Worm (Caenorhabditis elegans) whole organism, late embryonic: ENCODE data around the gene C56G2.9.

Experiments
- ama-1 ChIP-seq: fragments of 150-350 bp; optimal IDR thresholded peaks from 2 replicates; lab custom pipeline; 2014
- ceh-30 ChIP-seq: fragments of 150-350 bp; optimal IDR thresholded peaks from 2 replicates; lab custom pipeline; 2014; ENCODE audit warnings: missing biosample characterization, missing genetic modification characterization
- ceh-34 ChIP-seq: sonication (generic microtip); optimal IDR thresholded peaks from 2 replicates; lab custom pipeline; 2016; ENCODE audit warnings: mild to moderate bottlenecking, missing genetic modification characterization, missing compliant biosample characterization
- elt-2 ChIP-seq: sonication (generic microtip); optimal IDR thresholded peaks from 2 replicates; lab custom pipeline; 2016; ENCODE audit warnings: missing genetic modification reagents, missing genetic modification characterization, missing compliant biosample characterization
- nfya-1 ChIP-seq: sonication (generic microtip); optimal IDR thresholded peaks from 2 replicates; lab custom pipeline; 2017; ENCODE audit warnings: missing genetic modification characterization, mild to moderate bottlenecking, missing compliant biosample characterization, antibody characterized with exemption, moderate library complexity
- pag-3 ChIP-seq: sonication (generic microtip); optimal IDR thresholded peaks from 2 replicates; lab custom pipeline; 2016; ENCODE audit warnings: missing compliant biosample characterization, missing genetic modification characterization, borderline replicate concordance
- pat-9 ChIP-seq: fragments of 200-800 bp; sonication (Bioruptor generic); optimal IDR thresholded peaks from 2 replicates; lab custom pipeline; 2018; ENCODE audit warnings: mild to moderate bottlenecking, missing genetic modification characterization, moderate library complexity, missing compliant biosample characterization
- sdc-2 ChIP-seq: sonication (generic microtip); optimal IDR thresholded peaks from 2 replicates; lab custom pipeline; 2016; ENCODE audit warnings: missing genotype, missing genetic modification characterization, missing compliant biosample characterization
- sox-2 ChIP-seq: fragments of 200-800 bp; sonication (Bioruptor generic); IDR thresholded peaks from 2 replicates; pipeline ENCODE4 v1.3.6; 2022; ENCODE audit warnings: missing genetic modification reagents, missing genetic modification characterization, missing compliant biosample characterization
- ttx-3 ChIP-seq: sonication (generic microtip); optimal IDR thresholded peaks from 2 replicates; lab custom pipeline; 2016; ENCODE audit warnings: missing genetic modification reagents, missing genetic modification characterization, missing compliant biosample characterization
- unc-55 ChIP-seq: sonication (generic microtip); optimal IDR thresholded peaks from 2 replicates; lab custom pipeline; 2017; ENCODE audit warnings: missing biosample characterization, missing genetic modification reagents, missing genetic modification characterization
- ztf-16 ChIP-seq: sonication (generic microtip); optimal IDR thresholded peaks from 2 replicates; lab custom pipeline; 2017; ENCODE audit warnings: missing genetic modification characterization, missing compliant biosample characterization

ce11 chrIII:6359171-6359854 lies 16.2 kb upstream of the C56G2.9 start:
- TF ChIP-seq pag-3 (tag; lab: Kevin White, UChicago) (no peak), nfya-1 (no peak), pat-9 (tag; lab: Kevin White, UChicago) (no peak), sdc-2 (tag; lab: Kevin White, UChicago) (no peak), ceh-34 (tag; lab: Kevin White, UChicago) (no peak), sox-2 (GFP tag; lab: Robert Waterston, UW) (no peak), ama-1 (lab: Kevin White, UChicago) (no peak), ttx-3 (tag; lab: Kevin White, UChicago) (no peak), unc-55 (GFP tag; lab: Kevin White, UChicago) (no peak), ztf-16 (tag; lab: Kevin White, UChicago) (no peak), elt-2 (no peak), ceh-30 (tag; lab: Kevin White, UChicago) (no peak)
